Worm (Caenorhabditis elegans) whole organism, L4 larva: ENCODE measurements around the gene F22B3.8.

ENCODE experiments used
- ZK546.5 ChIP-seq, 2 experiments: sonication (generic microtip); optimal IDR thresholded peaks; 2 replicates each; lab custom pipeline; 2017; ENCODE audit warnings: missing biosample characterization in 2 of 2, missing genetic modification characterization in 2 of 2
- daf-12 ChIP-seq: fragments of 150-350 bp; optimal IDR thresholded peaks from 2 replicates; lab custom pipeline; 2014; ENCODE audit warnings: missing biosample characterization, missing genetic modification reagents, missing genetic modification characterization
- hlh-30 ChIP-seq: sonication (generic microtip); optimal IDR thresholded peaks from 2 replicates; lab custom pipeline; 2017; ENCODE audit warnings: antibody characterized with exemption, mild to moderate bottlenecking, missing genetic modification characterization, missing compliant biosample characterization; ENCODE audit not compliant: insufficient read depth
- lin-39 ChIP-seq: fragments of 150-350 bp; optimal IDR thresholded peaks from 2 replicates; lab custom pipeline; 2014; ENCODE audit warnings: missing biosample characterization, missing genetic modification reagents, missing genetic modification characterization
- mep-1 ChIP-seq: fragments of 150-350 bp; sonication (generic microtip); optimal IDR thresholded peaks from 3 replicates; lab custom pipeline; 2014; ENCODE audit warnings: missing biosample characterization, missing genetic modification characterization
- nhr-11 ChIP-seq: fragments of 150-350 bp; optimal IDR thresholded peaks from 2 replicates; lab custom pipeline; 2014; ENCODE audit warnings: missing biosample characterization, missing genetic modification characterization
- nhr-6 ChIP-seq: fragments of 150-350 bp; optimal IDR thresholded peaks from 2 replicates; lab custom pipeline; 2014; ENCODE audit warnings: missing biosample characterization, missing genetic modification characterization
- snpc-4 ChIP-seq: fragments of 150-350 bp; optimal IDR thresholded peaks from 2 replicates; lab custom pipeline; 2014; ENCODE audit warnings: missing biosample characterization, missing genetic modification characterization

- TF ChIP-seq mep-1 (tag; lab: Kevin White, UChicago) = no peak
- TF ChIP-seq lin-39 (tag; lab: Kevin White, UChicago) = no peak
- no peak for TF ChIP-seq nhr-11 (tag; lab: Kevin White, UChicago)
- TF ChIP-seq ZK546.5 (tag; optimal IDR thresholded peaks at IDR 0.05; lab: Kevin White, UChicago) = no peak
- no peak for TF ChIP-seq daf-12 (tag; lab: Kevin White, UChicago)
- no peak for TF ChIP-seq snpc-4 (tag; lab: Kevin White, UChicago)
- no peak for TF ChIP-seq nhr-6 (tag; lab: Kevin White, UChicago)
- TF ChIP-seq hlh-30 (tag; lab: Kevin White, UChicago) = no peak
Observed at ce11 chrIV:11467413-11467812, 42.7 kb upstream of the F22B3.8 start, which contains the start of gene C10C6.7.
